Worm (Caenorhabditis elegans) whole organism, L2 larva: ENCODE measurements around the gene mob-2.
A peak's percentile ranks its signal among the peaks of the same experiment; 100 is the strongest.

ENCODE experiments used
- C34F6.9 ChIP-seq: fragments of 150-350 bp; optimal IDR thresholded peaks from 2 replicates; lab custom pipeline; 2014; ENCODE audit warnings: missing biosample characterization, missing genetic modification characterization
- F13H6.1 ChIP-seq: sonication (generic microtip); optimal IDR thresholded peaks from 2 replicates; lab custom pipeline; 2016; ENCODE audit warnings: missing genetic modification characterization, missing compliant biosample characterization
- R02D3.7 ChIP-seq: fragments of 150-350 bp; optimal IDR thresholded peaks from 2 replicates; lab custom pipeline; 2014; ENCODE audit warnings: missing biosample characterization, missing genetic modification characterization
- Y55F3AM.14 ChIP-seq: fragments of 200-800 bp; sonication (Bioruptor generic); optimal IDR thresholded peaks from 2 replicates; lab custom pipeline; 2018; ENCODE audit warnings: mild to moderate bottlenecking, missing genetic modification characterization, missing compliant biosample characterization
- ZK546.5 ChIP-seq: sonication (generic microtip); optimal IDR thresholded peaks from 2 replicates; lab custom pipeline; 2017; ENCODE audit warnings: missing biosample characterization, missing genetic modification characterization
- alr-1 ChIP-seq: fragments of 150-350 bp; optimal IDR thresholded peaks from 2 replicates; lab custom pipeline; 2014; ENCODE audit warnings: missing biosample characterization, missing genetic modification characterization
- aly-2 ChIP-seq: fragments of 150-350 bp; optimal IDR thresholded peaks from 2 replicates; lab custom pipeline; 2014; ENCODE audit warnings: missing biosample characterization, missing genetic modification characterization
- ama-1 ChIP-seq: fragments of 150-350 bp; optimal IDR thresholded peaks from 2 replicates; lab custom pipeline; 2018; ENCODE audit warnings: inconsistent platforms
- blmp-1 ChIP-seq: sonication (generic microtip); optimal IDR thresholded peaks from 2 replicates; lab custom pipeline; 2017; ENCODE audit warnings: missing genetic modification characterization, mild to moderate bottlenecking, missing compliant biosample characterization, antibody characterized with exemption, moderate library complexity; ENCODE audit not compliant: insufficient read depth
- ceh-16 ChIP-seq: fragments of 150-350 bp; optimal IDR thresholded peaks from 2 replicates; lab custom pipeline; 2014; ENCODE audit warnings: missing biosample characterization, missing genetic modification characterization
- ceh-82 ChIP-seq: fragments of 150-350 bp; optimal IDR thresholded peaks from 2 replicates; lab custom pipeline; 2014; ENCODE audit warnings: missing biosample characterization, missing genetic modification characterization
- crh-2 ChIP-seq: sonication (generic microtip); optimal IDR thresholded peaks from 2 replicates; lab custom pipeline; 2017; ENCODE audit warnings: missing biosample characterization, missing genetic modification characterization
- dmd-4 ChIP-seq: sonication (generic microtip); optimal IDR thresholded peaks from 2 replicates; lab custom pipeline; 2017; ENCODE audit warnings: missing biosample characterization, missing genetic modification characterization
- egl-27 ChIP-seq: sonication (generic microtip); optimal IDR thresholded peaks from 3 replicates; lab custom pipeline; 2017; ENCODE audit warnings: missing biosample characterization, missing genetic modification reagents, missing genetic modification characterization
- elt-1 ChIP-seq: fragments of 150-350 bp; optimal IDR thresholded peaks from 2 replicates; lab custom pipeline; 2014; ENCODE audit warnings: missing biosample characterization, missing genetic modification characterization
- elt-3 ChIP-seq: sonication (generic microtip); optimal IDR thresholded peaks from 2 replicates; lab custom pipeline; 2017; ENCODE audit warnings: missing biosample characterization, missing genetic modification characterization
- fos-1 ChIP-seq: fragments of 150-350 bp; optimal IDR thresholded peaks from 2 replicates; lab custom pipeline; 2014; ENCODE audit warnings: missing biosample characterization, missing genetic modification characterization
- gmeb-1 ChIP-seq: fragments of 150-350 bp; optimal IDR thresholded peaks from 2 replicates; lab custom pipeline; 2014; ENCODE audit warnings: missing biosample characterization, missing genetic modification characterization
- lin-11 ChIP-seq: fragments of 150-350 bp; sonication (generic microtip); optimal IDR thresholded peaks from 2 replicates; lab custom pipeline; 2014; ENCODE audit warnings: missing biosample characterization, missing genetic modification characterization, inconsistent platforms, mixed read lengths
- lin-13 ChIP-seq: fragments of 150-350 bp; optimal IDR thresholded peaks from 2 replicates; lab custom pipeline; 2014; ENCODE audit warnings: missing biosample characterization, missing genetic modification reagents, missing genetic modification characterization
- lin-39 ChIP-seq: fragments of 150-350 bp; optimal IDR thresholded peaks from 2 replicates; lab custom pipeline; 2014; ENCODE audit warnings: missing biosample characterization, missing genetic modification reagents, missing genetic modification characterization
- lsy-2 ChIP-seq, 2 experiments: fragments of 150-350 bp in 1 of 2; sonication (generic microtip) in 1 of 2; optimal IDR thresholded peaks; 2 replicates each; lab custom pipeline; 2014 to 2017; ENCODE audit warnings: missing biosample characterization in 2 of 2, missing genetic modification characterization in 2 of 2
- mab-5 ChIP-seq: fragments of 150-350 bp; optimal IDR thresholded peaks from 2 replicates; lab custom pipeline; 2014; ENCODE audit warnings: missing biosample characterization, missing genetic modification characterization
- mbf-1 ChIP-seq: sonication (generic microtip); optimal IDR thresholded peaks from 2 replicates; lab custom pipeline; 2017; ENCODE audit warnings: missing biosample characterization, missing genetic modification characterization
- mdl-1 ChIP-seq, 2 experiments: fragments of 150-350 bp in 1 of 2; sonication (generic microtip) in 1 of 2; optimal IDR thresholded peaks; 2 replicates each; lab custom pipeline; 2017; ENCODE audit warnings: missing biosample characterization in 2 of 2, missing genetic modification characterization in 2 of 2
- nhr-10 ChIP-seq: sonication (generic microtip); optimal IDR thresholded peaks from 2 replicates; lab custom pipeline; 2017; ENCODE audit warnings: missing biosample characterization, missing genetic modification characterization
- nhr-11 ChIP-seq: fragments of 150-350 bp; optimal IDR thresholded peaks from 2 replicates; lab custom pipeline; 2014; ENCODE audit warnings: missing biosample characterization, missing genetic modification characterization
- nhr-12 ChIP-seq: fragments of 150-350 bp; optimal IDR thresholded peaks from 2 replicates; lab custom pipeline; 2014; ENCODE audit warnings: missing biosample characterization, missing genetic modification characterization
- nhr-129 ChIP-seq: fragments of 150-350 bp; optimal IDR thresholded peaks from 2 replicates; lab custom pipeline; 2014; ENCODE audit warnings: missing biosample characterization, missing genetic modification characterization
- nhr-21 ChIP-seq: fragments of 150-350 bp; optimal IDR thresholded peaks from 2 replicates; lab custom pipeline; 2014; ENCODE audit warnings: missing biosample characterization, missing genetic modification characterization
- nhr-23 ChIP-seq: fragments of 150-350 bp; optimal IDR thresholded peaks from 2 replicates; lab custom pipeline; 2014; ENCODE audit warnings: missing biosample characterization, missing genetic modification reagents, missing genetic modification characterization
- nhr-237 ChIP-seq: fragments of 150-350 bp; optimal IDR thresholded peaks from 2 replicates; lab custom pipeline; 2014; ENCODE audit warnings: missing biosample characterization, missing genetic modification characterization
- nhr-25 ChIP-seq: fragments of 150-350 bp; sonication (generic microtip); optimal IDR thresholded peaks from 3 replicates; lab custom pipeline; 2014; ENCODE audit warnings: missing biosample characterization, missing genetic modification characterization
- nhr-6 ChIP-seq: fragments of 150-350 bp; optimal IDR thresholded peaks from 2 replicates; lab custom pipeline; 2014; ENCODE audit warnings: missing biosample characterization, missing genetic modification characterization
- nhr-77 ChIP-seq: fragments of 150-350 bp; optimal IDR thresholded peaks from 2 replicates; lab custom pipeline; 2014; ENCODE audit warnings: missing biosample characterization, missing genetic modification characterization
- peb-1 ChIP-seq: fragments of 150-350 bp; optimal IDR thresholded peaks from 2 replicates; lab custom pipeline; 2014; ENCODE audit warnings: missing biosample characterization, missing genetic modification characterization
- sem-4 ChIP-seq: fragments of 150-350 bp; optimal IDR thresholded peaks from 2 replicates; lab custom pipeline; 2014; ENCODE audit warnings: missing biosample characterization, missing genetic modification reagents, missing genetic modification characterization
- skn-1 ChIP-seq: sonication (generic microtip); optimal IDR thresholded peaks from 2 replicates; lab custom pipeline; 2017; ENCODE audit warnings: missing biosample characterization, missing genetic modification characterization
- sma-3 ChIP-seq: sonication (generic microtip); optimal IDR thresholded peaks from 2 replicates; lab custom pipeline; 2016; ENCODE audit warnings: missing genetic modification reagents, missing genetic modification characterization, missing compliant biosample characterization
- sma-9 ChIP-seq, 2 experiments: fragments of 150-350 bp in 1 of 2; sonication (generic microtip) in 1 of 2; optimal IDR thresholded peaks; 2 replicates each; lab custom pipeline; 2014 to 2016; ENCODE audit warnings: missing genetic modification characterization in 2 of 2, mild to moderate bottlenecking in 1 of 2, missing biosample characterization in 1 of 2, missing compliant biosample characterization in 1 of 2, missing genetic modification reagents in 1 of 2, moderate library complexity in 1 of 2
- snpc-4 ChIP-seq: fragments of 150-350 bp; optimal IDR thresholded peaks from 2 replicates; lab custom pipeline; 2014; ENCODE audit warnings: missing biosample characterization, missing genetic modification characterization
- unc-39 ChIP-seq: fragments of 150-350 bp; optimal IDR thresholded peaks from 2 replicates; lab custom pipeline; 2014; ENCODE audit warnings: missing biosample characterization, missing genetic modification characterization
- unc-55 ChIP-seq: fragments of 150-350 bp; sonication (generic microtip); optimal IDR thresholded peaks from 3 replicates; lab custom pipeline; 2014; ENCODE audit warnings: missing biosample characterization, missing genetic modification reagents, missing genetic modification characterization
- unc-62 ChIP-seq: fragments of 150-350 bp; optimal IDR thresholded peaks from 2 replicates; lab custom pipeline; 2014; ENCODE audit warnings: missing biosample characterization, missing genetic modification reagents, missing genetic modification characterization
- zag-1 ChIP-seq: fragments of 150-350 bp; optimal IDR thresholded peaks from 2 replicates; lab custom pipeline; 2014; ENCODE audit warnings: missing biosample characterization, missing genetic modification characterization
- ztf-1 ChIP-seq: fragments of 200-800 bp; sonication (Bioruptor generic); conservative IDR thresholded peaks from 2 replicates; pipeline ENCODE4 v1.3.6; 2022; ENCODE audit warnings: missing genetic modification characterization, missing compliant biosample characterization
- ztf-11 ChIP-seq: sonication (generic microtip); optimal IDR thresholded peaks from 2 replicates; lab custom pipeline; 2017; ENCODE audit warnings: missing biosample characterization, missing genetic modification characterization
- ztf-4 ChIP-seq: fragments of 150-350 bp; optimal IDR thresholded peaks from 2 replicates; lab custom pipeline; 2014; ENCODE audit warnings: missing biosample characterization, missing genetic modification characterization

Gene mob-2

DNA sequence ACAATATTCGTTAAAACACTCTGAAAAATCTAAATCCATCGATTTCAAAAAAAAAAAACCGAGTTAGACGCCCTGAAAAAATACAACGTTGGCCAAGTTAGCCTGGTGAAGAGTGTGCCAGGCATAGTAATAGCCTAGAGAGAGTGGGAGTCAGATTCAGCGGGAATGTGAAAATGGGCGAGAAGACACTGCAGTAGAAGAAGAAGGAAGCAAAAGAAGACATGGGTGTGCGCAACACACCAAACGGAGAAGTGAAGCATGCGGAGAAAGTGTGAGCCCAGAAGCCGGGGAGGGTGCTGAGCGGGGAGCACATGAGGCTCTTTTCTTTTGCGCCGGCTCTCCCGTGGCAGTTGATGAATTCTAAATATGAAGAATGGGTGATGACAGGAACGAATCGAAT is 1.3 kb upstream of the mob-2 start:
- TF ChIP-seq lsy-2 (tag; optimal IDR thresholded peaks at IDR 0.05; lab: Kevin White, UChicago): peak in 1 of 2 experiments; percentile 33
- peak; percentile 58 for TF ChIP-seq unc-55 (GFP tag; lab: Kevin White, UChicago)
- no peak for TF ChIP-seq nhr-21 (tag; lab: Kevin White, UChicago)
- TF ChIP-seq nhr-129 (tag; lab: Kevin White, UChicago): peak; percentile 32
- TF ChIP-seq ztf-11 (tag; lab: Kevin White, UChicago): no peak
- TF ChIP-seq C34F6.9 (tag; lab: Kevin White, UChicago): peak; percentile 50

- TF ChIP-seq mab-5 (tag; lab: Kevin White, UChicago): no peak
- TF ChIP-seq ZK546.5 (tag; lab: Kevin White, UChicago): no peak
- TF ChIP-seq egl-27: no peak
- TF ChIP-seq lin-11 (tag; lab: Kevin White, UChicago): no peak
- no peak for TF ChIP-seq crh-2 (tag; lab: Kevin White, UChicago)
- TF ChIP-seq Y55F3AM.14: no peak
- TF ChIP-seq blmp-1 (tag; lab: Kevin White, UChicago): no peak
- TF ChIP-seq ztf-1 (GFP tag; lab: Robert Waterston, UW): no peak
- TF ChIP-seq lin-39: no peak
- no peak for TF ChIP-seq sma-9 (GFP tag; optimal IDR thresholded peaks at IDR 0.05; lab: Kevin White, UChicago)
- TF ChIP-seq sma-9 (tag; optimal IDR thresholded peaks at IDR 0.05; lab: Kevin White, UChicago): no peak
- no peak for TF ChIP-seq nhr-237 (tag; lab: Kevin White, UChicago)
- no peak for TF ChIP-seq ceh-82 (tag; lab: Kevin White, UChicago)
These were observed 929 bp upstream of the mob-2 start for ce11 chrX:13170804-13171203.

ce11 chrX:13169133-13169532 is 742 bp downstream of the mob-2 start:
- TF ChIP-seq nhr-25 (tag; lab: Kevin White, UChicago) (peak; percentile 46), ztf-4 (tag; lab: Kevin White, UChicago) (peak; percentile 11), blmp-1 (tag; lab: Kevin White, UChicago) (peak; percentile 1), R02D3.7 (tag; lab: Kevin White, UChicago) (no peak), lsy-2 (tag; optimal IDR thresholded peaks at IDR 0.05; lab: Kevin White, UChicago) (peak in 1 of 2 experiments; percentile 44), gmeb-1 (tag; lab: Kevin White, UChicago) (no peak), unc-62 (GFP tag; lab: Kevin White, UChicago) (no peak), F13H6.1 (peak; percentile 48), skn-1 (tag; lab: Kevin White, UChicago) (no peak), elt-1 (tag; lab: Kevin White, UChicago) (peak; percentile 38), nhr-11 (tag; lab: Kevin White, UChicago) (no peak), unc-39 (tag; lab: Kevin White, UChicago) (no peak), ama-1 (lab: Kevin White, UChicago) (no peak), elt-3 (no peak), fos-1 (tag; lab: Kevin White, UChicago) (peak; percentile 12), ztf-1 (GFP tag; lab: Robert Waterston, UW) (no peak), unc-55 (GFP tag; lab: Kevin White, UChicago) (no peak), peb-1 (tag; lab: Kevin White, UChicago) (no peak), mbf-1 (tag; lab: Kevin White, UChicago) (no peak), dmd-4 (no peak), nhr-23 (tag; lab: Kevin White, UChicago) (no peak), sma-9 (GFP tag; optimal IDR thresholded peaks at IDR 0.05; lab: Kevin White, UChicago) (peak; percentile 72), sma-9 (tag; optimal IDR thresholded peaks at IDR 0.05; lab: Kevin White, UChicago) (no peak), ZK546.5 (tag; lab: Kevin White, UChicago) (no peak), ceh-16 (tag; lab: Kevin White, UChicago) (no peak), sem-4 (peak; percentile 57), alr-1 (tag; lab: Kevin White, UChicago) (no peak), nhr-12 (tag; lab: Kevin White, UChicago) (no peak), C34F6.9 (tag; lab: Kevin White, UChicago) (peak; percentile 69), nhr-21 (tag; lab: Kevin White, UChicago) (peak; percentile 66), lin-13 (GFP tag; lab: Kevin White, UChicago) (no peak), snpc-4 (tag; lab: Kevin White, UChicago) (no peak), nhr-129 (tag; lab: Kevin White, UChicago) (peak; percentile 93), sma-3 (no peak), ceh-82 (tag; lab: Kevin White, UChicago) (no peak), mab-5 (tag; lab: Kevin White, UChicago) (no peak), ztf-11 (tag; lab: Kevin White, UChicago) (no peak), nhr-6 (tag; lab: Kevin White, UChicago) (peak; percentile 34), nhr-10 (no peak), egl-27 (no peak), nhr-237 (tag; lab: Kevin White, UChicago) (no peak), aly-2 (tag; lab: Kevin White, UChicago) (no peak), mdl-1 (tag; optimal IDR thresholded peaks at IDR 0.05; lab: Kevin White, UChicago) (peak; percentile 57 to 68), Y55F3AM.14 (no peak), crh-2 (tag; lab: Kevin White, UChicago) (peak; percentile 17), nhr-77 (tag; lab: Kevin White, UChicago) (no peak), zag-1 (no peak), lin-11 (tag; lab: Kevin White, UChicago) (no peak)
